Fruit fly (Drosophila melanogaster) whole organism, wandering third instar larva: Measurements from ENCODE around the gene Mtp.
A peak's percentile ranks its signal among the peaks of the same experiment; 100 is the strongest.

Source experiments
- Abd-B ChIP-seq: fragments of >200 bp; optimal IDR thresholded peaks from 2 replicates; lab custom pipeline; 2017; ENCODE audit warnings: missing biosample characterization, missing genetic modification characterization
- CG9705 ChIP-seq: fragments of 200-800 bp; sonication (Bioruptor generic); optimal IDR thresholded peaks from 2 replicates; lab custom pipeline; 2018; ENCODE audit warnings: missing biosample characterization, mild to moderate bottlenecking, missing genetic modification characterization
- Dfd ChIP-seq: fragments of >200 bp; optimal IDR thresholded peaks from 2 replicates; lab custom pipeline; 2017; ENCODE audit warnings: missing biosample characterization, missing genetic modification characterization
- Dif ChIP-seq: fragments of 200-275, 200-300 bp; sonication (Bioruptor generic); optimal IDR thresholded peaks from 2 replicates; lab custom pipeline; 2018; ENCODE audit warnings: missing biosample characterization, missing genetic modification characterization; ENCODE audit not compliant: partially characterized antibody
- GATAd ChIP-seq: sonication (Bioruptor generic); optimal IDR thresholded peaks from 2 replicates; lab custom pipeline; 2016; ENCODE audit warnings: missing biosample characterization, missing genetic modification characterization
- HLH106 ChIP-seq: fragments of 200-800 bp; optimal IDR thresholded peaks from 3 replicates; lab custom pipeline; 2019; ENCODE audit warnings: missing biosample characterization, mild to moderate bottlenecking, missing genetic modification characterization, moderate library complexity
- Hnf4 ChIP-seq: fragments of 200-800 bp; sonication (Bioruptor generic); optimal IDR thresholded peaks from 2 replicates; lab custom pipeline; 2016; ENCODE audit warnings: missing biosample characterization, mild to moderate bottlenecking, missing genetic modification characterization
- Hr78 ChIP-seq: fragments of >200 bp; optimal IDR thresholded peaks from 2 replicates; lab custom pipeline; 2017; ENCODE audit warnings: missing biosample characterization, missing genetic modification characterization
- Hr83 ChIP-seq: fragments of 200-300 bp; sonication (Bioruptor generic); optimal IDR thresholded peaks from 2 replicates; lab custom pipeline; 2016; ENCODE audit warnings: missing biosample characterization, mild to moderate bottlenecking, missing genetic modification characterization, moderate library complexity; ENCODE audit not compliant: poor library complexity, severe bottlenecking
- Jra ChIP-seq: sonication (Bioruptor generic); optimal IDR thresholded peaks from 2 replicates; lab custom pipeline; 2016; ENCODE audit warnings: missing biosample characterization, missing genetic modification characterization
- Myc ChIP-seq: fragments of >200 bp; optimal IDR thresholded peaks from 2 replicates; lab custom pipeline; 2017
- OdsH ChIP-seq: fragments of 200-800 bp; sonication (Bioruptor generic); optimal IDR thresholded peaks from 2 replicates; lab custom pipeline; 2016; ENCODE audit warnings: missing biosample characterization, mild to moderate bottlenecking, missing genetic modification characterization
- Rel ChIP-seq, 2 experiments: fragments of 200-800 bp; sonication (Bioruptor generic) in 1 of 2; optimal IDR thresholded peaks; 2 replicates in 1 of 2; 3 replicates in 1 of 2; lab custom pipeline; 2016 to 2019; ENCODE audit warnings: mild to moderate bottlenecking in 2 of 2, missing biosample characterization in 2 of 2, missing genetic modification characterization in 2 of 2, moderate library complexity in 1 of 2
- Sp1 ChIP-seq: fragments of 200-800 bp; sonication (Bioruptor generic); optimal IDR thresholded peaks from 3 replicates; lab custom pipeline; 2019; ENCODE audit warnings: missing biosample characterization, mild to moderate bottlenecking, missing genetic modification characterization, moderate library complexity
- Vsx2 ChIP-seq: fragments of 200-300, 225-300 bp; sonication (Bioruptor generic); optimal IDR thresholded peaks from 2 replicates; lab custom pipeline; 2018; ENCODE audit warnings: missing biosample characterization, missing genetic modification characterization; ENCODE audit not compliant: partially characterized antibody
- br ChIP-seq: fragments of 200-800 bp; sonication (Bioruptor generic); optimal IDR thresholded peaks from 2 replicates; lab custom pipeline; 2016; ENCODE audit warnings: missing biosample characterization, missing genetic modification characterization
- brk ChIP-seq: fragments of 200-800 bp; sonication (Bioruptor generic); optimal IDR thresholded peaks from 2 replicates; lab custom pipeline; 2016; ENCODE audit warnings: missing biosample characterization, mild to moderate bottlenecking, missing genetic modification characterization
- dl ChIP-seq, 2 experiments: fragments of 175-275, 200-275 bp in 1 of 2; fragments of 200-275 bp in 1 of 2; sonication (Bioruptor generic); optimal IDR thresholded peaks; lab custom pipeline; 2018; ENCODE audit warnings: mild to moderate bottlenecking in 2 of 2, missing biosample characterization in 2 of 2, missing genetic modification characterization in 2 of 2, moderate library complexity in 2 of 2; ENCODE audit not compliant: partially characterized antibody in 2 of 2, insufficient read depth in 1 of 2
- dmrt93B ChIP-seq: fragments of 200-800 bp; sonication (Bioruptor generic); optimal IDR thresholded peaks from 2 replicates; lab custom pipeline; 2018; ENCODE audit warnings: missing biosample characterization, mild to moderate bottlenecking, missing genetic modification characterization
- dsf ChIP-seq: sonication (Bioruptor generic); optimal IDR thresholded peaks from 2 replicates; lab custom pipeline; 2016; ENCODE audit warnings: missing biosample characterization, missing genetic modification characterization, borderline replicate concordance
- ey ChIP-seq: fragments of 200-800 bp; sonication (Bioruptor generic); optimal IDR thresholded peaks from 2 replicates; lab custom pipeline; 2016; ENCODE audit warnings: missing biosample characterization, missing genetic modification characterization
- foxo ChIP-seq, 2 experiments: fragments of 200-800 bp; sonication (Bioruptor generic); optimal IDR thresholded peaks; 2 replicates in 1 of 2; 3 replicates in 1 of 2; lab custom pipeline; 2016 to 2017; ENCODE audit warnings: missing biosample characterization in 2 of 2, missing genetic modification characterization in 2 of 2
- fru ChIP-seq: fragments of 200-800 bp; sonication (Bioruptor generic); optimal IDR thresholded peaks from 3 replicates; lab custom pipeline; 2016; ENCODE audit warnings: missing biosample characterization, mild to moderate bottlenecking, missing genetic modification characterization
- h ChIP-seq: fragments of 200-800 bp; sonication (Bioruptor generic); optimal IDR thresholded peaks from 3 replicates; lab custom pipeline; 2016; ENCODE audit warnings: missing biosample characterization, mild to moderate bottlenecking, missing genetic modification characterization
- jim ChIP-seq: fragments of 175-275, 200-325 bp; sonication (Bioruptor generic); optimal IDR thresholded peaks from 2 replicates; lab custom pipeline; 2016; ENCODE audit warnings: missing biosample characterization, mild to moderate bottlenecking, missing genetic modification characterization
- lola ChIP-seq: fragments of >200 bp; optimal IDR thresholded peaks from 2 replicates; lab custom pipeline; 2017; ENCODE audit warnings: missing biosample characterization, missing genetic modification characterization
- pan ChIP-seq: fragments of >200 bp; optimal IDR thresholded peaks from 2 replicates; lab custom pipeline; 2017
- psq ChIP-seq: fragments of 200-800 bp; sonication (Bioruptor generic); optimal IDR thresholded peaks from 3 replicates; lab custom pipeline; 2017; ENCODE audit warnings: missing biosample characterization, mild to moderate bottlenecking, missing genetic modification characterization, moderate library complexity
- rgr ChIP-seq: fragments of 200-800 bp; sonication (Bioruptor generic); optimal IDR thresholded peaks from 3 replicates; lab custom pipeline; 2016; ENCODE audit warnings: missing biosample characterization, mild to moderate bottlenecking, missing genetic modification characterization
- sage ChIP-seq: fragments of 200-800 bp; sonication (Bioruptor generic); optimal IDR thresholded peaks from 2 replicates; lab custom pipeline; 2016; ENCODE audit warnings: missing biosample characterization, mild to moderate bottlenecking, missing genetic modification characterization
- sv ChIP-seq: fragments of 200-800 bp; sonication (Bioruptor generic); optimal IDR thresholded peaks from 3 replicates; lab custom pipeline; 2016; ENCODE audit warnings: missing biosample characterization, missing genetic modification characterization
- tai ChIP-seq: sonication (Bioruptor generic); optimal IDR thresholded peaks from 2 replicates; lab custom pipeline; 2016; ENCODE audit warnings: missing biosample characterization, missing genetic modification characterization
- woc ChIP-seq: sonication (Bioruptor generic); optimal IDR thresholded peaks from 2 replicates; lab custom pipeline; 2016; ENCODE audit warnings: missing biosample characterization, mild to moderate bottlenecking, missing genetic modification characterization

The Mtp gene

dm6 chr2L:20922196-20923087 is at the start of gene Mtp:
Gene Mtp, minus strand, starts transcription at chr2L:20922876.
- TF ChIP-seq fru = peak; percentile 87
- peak; percentile 80 for TF ChIP-seq rgr (GFP tag; lab: Kevin White, UChicago)
- no peak for TF ChIP-seq Hr83 (GFP tag; lab: Kevin White, UChicago)
- TF ChIP-seq foxo (GFP tag; optimal IDR thresholded peaks at IDR 0.05; lab: Kevin White, UChicago) = peak in 1 of 2 experiments; percentile 80
- TF ChIP-seq br (GFP tag; lab: Kevin White, UChicago) = peak; percentile 77
- no peak for TF ChIP-seq Abd-B
- TF ChIP-seq woc (GFP tag; lab: Kevin White, UChicago) = peak; percentile 73
- TF ChIP-seq dsf (GFP tag; lab: Kevin White, UChicago) = no peak
- TF ChIP-seq Rel (GFP tag; optimal IDR thresholded peaks at IDR 0.05; lab: Kevin White, UChicago) = no peak
- TF ChIP-seq Rel (tag; optimal IDR thresholded peaks at IDR 0.05; lab: Kevin White, UChicago) = peak; percentile 58
- no peak for TF ChIP-seq Dfd (GFP tag; lab: Kevin White, UChicago)
- peak; percentile 58 for TF ChIP-seq psq (GFP tag; lab: Kevin White, UChicago)
- peak; percentile 4 for TF ChIP-seq Dif
- peak; percentile 61 for TF ChIP-seq Myc (lab: Kevin White, UChicago)
- peak; percentile 78 for TF ChIP-seq h
- peak; percentile 61 for TF ChIP-seq dmrt93B (GFP tag; lab: Kevin White, UChicago)
- peak; percentile 72 for TF ChIP-seq sv (GFP tag; lab: Kevin White, UChicago)
- peak; percentile 71 for TF ChIP-seq OdsH
- TF ChIP-seq pan (lab: Kevin White, UChicago) = no peak
- no peak for TF ChIP-seq jim (GFP tag; lab: Kevin White, UChicago)
- peak; percentile 66 for TF ChIP-seq Sp1 (GFP tag; lab: Kevin White, UChicago)
- no peak for TF ChIP-seq Vsx2
- TF ChIP-seq ey (GFP tag; lab: Kevin White, UChicago) = peak; percentile 80
- TF ChIP-seq Hnf4 (GFP tag; lab: Kevin White, UChicago) = peak; percentile 60
- no peak for TF ChIP-seq lola
- no peak for TF ChIP-seq tai
- peak; percentile 71 for TF ChIP-seq HLH106 (tag; lab: Kevin White, UChicago)

DNA sequence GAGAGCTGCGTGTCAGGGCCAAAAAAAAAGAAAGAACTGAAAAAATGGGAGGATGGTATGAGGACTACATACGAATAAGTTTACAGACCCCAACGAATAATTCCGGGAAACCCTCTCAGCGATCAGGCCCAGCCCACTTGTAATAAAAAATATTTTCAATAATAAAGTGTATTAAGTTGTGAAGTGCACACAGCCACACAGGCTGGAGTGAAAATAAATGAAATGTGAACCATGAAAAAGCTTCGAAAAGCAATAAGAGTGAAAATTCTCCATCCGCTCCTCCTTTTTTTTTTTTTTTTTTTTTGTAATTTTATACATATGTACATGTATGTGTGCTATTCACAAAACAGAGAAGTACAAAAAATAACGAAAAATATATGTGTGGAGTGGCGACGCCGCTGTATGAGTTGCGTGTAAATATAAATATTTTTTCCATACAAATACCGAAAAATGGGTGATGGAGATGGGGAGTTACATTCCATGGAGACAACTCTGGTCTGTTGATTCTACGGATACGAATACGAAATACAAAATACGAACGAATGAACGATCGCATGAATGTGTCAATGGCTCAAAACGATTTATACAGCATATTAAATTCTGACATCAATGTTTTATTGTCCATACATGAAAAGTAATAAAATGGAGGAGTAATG is 49.1 kb upstream of the Mtp start:
- TF ChIP-seq dl (GFP tag; optimal IDR thresholded peaks at IDR 0.05; lab: Kevin White, UChicago; ENCODE audit: insufficient read depth in 1 of 2, partially characterized antibody in 2 of 2) = no peak
- TF ChIP-seq rgr (GFP tag; lab: Kevin White, UChicago) = no peak

dm6 chr2L:20970792-20971191 is 48.1 kb upstream of the Mtp start:
- TF ChIP-seq brk (GFP tag; lab: Kevin White, UChicago) (no peak), Dfd (GFP tag; lab: Kevin White, UChicago) (peak; percentile 86)

- TF ChIP-seq brk (GFP tag; lab: Kevin White, UChicago) (no peak), CG9705 (GFP tag; lab: Kevin White, UChicago) (no peak), Hr78 (GFP tag; lab: Kevin White, UChicago) (no peak), dmrt93B (GFP tag; lab: Kevin White, UChicago) (no peak), Hnf4 (GFP tag; lab: Kevin White, UChicago) (no peak), br (GFP tag; lab: Kevin White, UChicago) (no peak), dl (GFP tag; optimal IDR thresholded peaks at IDR 0.05; lab: Kevin White, UChicago; ENCODE audit: insufficient read depth in 1 of 2, partially characterized antibody in 2 of 2) (no peak), sv (GFP tag; lab: Kevin White, UChicago) (no peak), Myc (lab: Kevin White, UChicago) (no peak), pan (lab: Kevin White, UChicago) (no peak), sage (GFP tag; lab: Kevin White, UChicago) (no peak), psq (GFP tag; lab: Kevin White, UChicago) (no peak), ey (GFP tag; lab: Kevin White, UChicago) (no peak), Abd-B (no peak), h (no peak), Dif (no peak), GATAd (no peak), Jra (no peak)
Measured at dm6 chr2L:20969674-20970297, 47.1 kb upstream of the Mtp start.
